Fruit fly (Drosophila melanogaster) whole organism, wandering third instar larva: ENCODE results near the gene Mbs.

Experiments used
- Abd-B ChIP-seq: fragments of >200 bp; optimal IDR thresholded peaks from 2 replicates; lab custom pipeline; 2017; ENCODE audit warnings: missing biosample characterization, missing genetic modification characterization
- CG32264 ChIP-seq: fragments of 200-800 bp; sonication (Bioruptor generic); optimal IDR thresholded peaks from 2 replicates; lab custom pipeline; 2016; ENCODE audit warnings: missing biosample characterization, missing genetic modification characterization
- CG9705 ChIP-seq: fragments of 200-800 bp; sonication (Bioruptor generic); optimal IDR thresholded peaks from 2 replicates; lab custom pipeline; 2018; ENCODE audit warnings: missing biosample characterization, mild to moderate bottlenecking, missing genetic modification characterization
- CrebA ChIP-seq: fragments of 200-800 bp; sonication (Bioruptor generic); optimal IDR thresholded peaks from 2 replicates; lab custom pipeline; 2016; ENCODE audit warnings: missing biosample characterization, mild to moderate bottlenecking, missing genetic modification characterization, borderline replicate concordance
- Dfd ChIP-seq: fragments of >200 bp; optimal IDR thresholded peaks from 2 replicates; lab custom pipeline; 2017; ENCODE audit warnings: missing biosample characterization, missing genetic modification characterization
- Dif ChIP-seq: fragments of 200-275, 200-300 bp; sonication (Bioruptor generic); optimal IDR thresholded peaks from 2 replicates; lab custom pipeline; 2018; ENCODE audit warnings: missing biosample characterization, missing genetic modification characterization; ENCODE audit not compliant: partially characterized antibody
- GATAd ChIP-seq: sonication (Bioruptor generic); optimal IDR thresholded peaks from 2 replicates; lab custom pipeline; 2016; ENCODE audit warnings: missing biosample characterization, missing genetic modification characterization
- HLH106 ChIP-seq: fragments of 200-800 bp; optimal IDR thresholded peaks from 3 replicates; lab custom pipeline; 2019; ENCODE audit warnings: missing biosample characterization, mild to moderate bottlenecking, missing genetic modification characterization, moderate library complexity
- Hnf4 ChIP-seq: fragments of 200-800 bp; sonication (Bioruptor generic); optimal IDR thresholded peaks from 2 replicates; lab custom pipeline; 2016; ENCODE audit warnings: missing biosample characterization, mild to moderate bottlenecking, missing genetic modification characterization
- Hr78 ChIP-seq: fragments of >200 bp; optimal IDR thresholded peaks from 2 replicates; lab custom pipeline; 2017; ENCODE audit warnings: missing biosample characterization, missing genetic modification characterization
- Hr83 ChIP-seq: fragments of 200-300 bp; sonication (Bioruptor generic); optimal IDR thresholded peaks from 2 replicates; lab custom pipeline; 2016; ENCODE audit warnings: missing biosample characterization, mild to moderate bottlenecking, missing genetic modification characterization, moderate library complexity; ENCODE audit not compliant: poor library complexity, severe bottlenecking
- Jra ChIP-seq: sonication (Bioruptor generic); optimal IDR thresholded peaks from 2 replicates; lab custom pipeline; 2016; ENCODE audit warnings: missing biosample characterization, missing genetic modification characterization
- Mio ChIP-seq: sonication (Bioruptor generic); optimal IDR thresholded peaks from 2 replicates; lab custom pipeline; 2016; ENCODE audit warnings: missing biosample characterization, missing genetic modification characterization
- Myc ChIP-seq: fragments of >200 bp; optimal IDR thresholded peaks from 2 replicates; lab custom pipeline; 2017
- N ChIP-seq: fragments of >200 bp; optimal IDR thresholded peaks from 2 replicates; lab custom pipeline; 2018; ENCODE audit warnings: missing biosample characterization, missing external identifiers, missing genetic modification characterization
- OdsH ChIP-seq: fragments of 200-800 bp; sonication (Bioruptor generic); optimal IDR thresholded peaks from 2 replicates; lab custom pipeline; 2016; ENCODE audit warnings: missing biosample characterization, mild to moderate bottlenecking, missing genetic modification characterization
- Rel ChIP-seq, 2 experiments: fragments of 200-800 bp; sonication (Bioruptor generic) in 1 of 2; optimal IDR thresholded peaks; 2 replicates in 1 of 2; 3 replicates in 1 of 2; lab custom pipeline; 2016 to 2019; ENCODE audit warnings: mild to moderate bottlenecking in 2 of 2, missing biosample characterization in 2 of 2, missing genetic modification characterization in 2 of 2, moderate library complexity in 1 of 2
- Sp1 ChIP-seq: fragments of 200-800 bp; sonication (Bioruptor generic); optimal IDR thresholded peaks from 3 replicates; lab custom pipeline; 2019; ENCODE audit warnings: missing biosample characterization, mild to moderate bottlenecking, missing genetic modification characterization, moderate library complexity
- Vsx2 ChIP-seq: fragments of 200-300, 225-300 bp; sonication (Bioruptor generic); optimal IDR thresholded peaks from 2 replicates; lab custom pipeline; 2018; ENCODE audit warnings: missing biosample characterization, missing genetic modification characterization; ENCODE audit not compliant: partially characterized antibody
- br ChIP-seq: fragments of 200-800 bp; sonication (Bioruptor generic); optimal IDR thresholded peaks from 2 replicates; lab custom pipeline; 2016; ENCODE audit warnings: missing biosample characterization, missing genetic modification characterization
- brk ChIP-seq: fragments of 200-800 bp; sonication (Bioruptor generic); optimal IDR thresholded peaks from 2 replicates; lab custom pipeline; 2016; ENCODE audit warnings: missing biosample characterization, mild to moderate bottlenecking, missing genetic modification characterization
- dl ChIP-seq, 2 experiments: fragments of 175-275, 200-275 bp in 1 of 2; fragments of 200-275 bp in 1 of 2; sonication (Bioruptor generic); optimal IDR thresholded peaks; lab custom pipeline; 2018; ENCODE audit warnings: mild to moderate bottlenecking in 2 of 2, missing biosample characterization in 2 of 2, missing genetic modification characterization in 2 of 2, moderate library complexity in 2 of 2; ENCODE audit not compliant: partially characterized antibody in 2 of 2, insufficient read depth in 1 of 2
- dmrt93B ChIP-seq: fragments of 200-800 bp; sonication (Bioruptor generic); optimal IDR thresholded peaks from 2 replicates; lab custom pipeline; 2018; ENCODE audit warnings: missing biosample characterization, mild to moderate bottlenecking, missing genetic modification characterization
- dsf ChIP-seq: sonication (Bioruptor generic); optimal IDR thresholded peaks from 2 replicates; lab custom pipeline; 2016; ENCODE audit warnings: missing biosample characterization, missing genetic modification characterization, borderline replicate concordance
- ey ChIP-seq: fragments of 200-800 bp; sonication (Bioruptor generic); optimal IDR thresholded peaks from 2 replicates; lab custom pipeline; 2016; ENCODE audit warnings: missing biosample characterization, missing genetic modification characterization
- foxo ChIP-seq, 2 experiments: fragments of 200-800 bp; sonication (Bioruptor generic); optimal IDR thresholded peaks; 2 replicates in 1 of 2; 3 replicates in 1 of 2; lab custom pipeline; 2016 to 2017; ENCODE audit warnings: missing biosample characterization in 2 of 2, missing genetic modification characterization in 2 of 2
- fru ChIP-seq: fragments of 200-800 bp; sonication (Bioruptor generic); optimal IDR thresholded peaks from 3 replicates; lab custom pipeline; 2016; ENCODE audit warnings: missing biosample characterization, mild to moderate bottlenecking, missing genetic modification characterization
- h ChIP-seq: fragments of 200-800 bp; sonication (Bioruptor generic); optimal IDR thresholded peaks from 3 replicates; lab custom pipeline; 2016; ENCODE audit warnings: missing biosample characterization, mild to moderate bottlenecking, missing genetic modification characterization
- jim ChIP-seq: fragments of 175-275, 200-325 bp; sonication (Bioruptor generic); optimal IDR thresholded peaks from 2 replicates; lab custom pipeline; 2016; ENCODE audit warnings: missing biosample characterization, mild to moderate bottlenecking, missing genetic modification characterization
- lola ChIP-seq: fragments of >200 bp; optimal IDR thresholded peaks from 2 replicates; lab custom pipeline; 2017; ENCODE audit warnings: missing biosample characterization, missing genetic modification characterization
- pan ChIP-seq: fragments of >200 bp; optimal IDR thresholded peaks from 2 replicates; lab custom pipeline; 2017
- psq ChIP-seq: fragments of 200-800 bp; sonication (Bioruptor generic); optimal IDR thresholded peaks from 3 replicates; lab custom pipeline; 2017; ENCODE audit warnings: missing biosample characterization, mild to moderate bottlenecking, missing genetic modification characterization, moderate library complexity
- rgr ChIP-seq: fragments of 200-800 bp; sonication (Bioruptor generic); optimal IDR thresholded peaks from 3 replicates; lab custom pipeline; 2016; ENCODE audit warnings: missing biosample characterization, mild to moderate bottlenecking, missing genetic modification characterization
- sage ChIP-seq: fragments of 200-800 bp; sonication (Bioruptor generic); optimal IDR thresholded peaks from 2 replicates; lab custom pipeline; 2016; ENCODE audit warnings: missing biosample characterization, mild to moderate bottlenecking, missing genetic modification characterization
- sv ChIP-seq: fragments of 200-800 bp; sonication (Bioruptor generic); optimal IDR thresholded peaks from 3 replicates; lab custom pipeline; 2016; ENCODE audit warnings: missing biosample characterization, missing genetic modification characterization
- tai ChIP-seq: sonication (Bioruptor generic); optimal IDR thresholded peaks from 2 replicates; lab custom pipeline; 2016; ENCODE audit warnings: missing biosample characterization, missing genetic modification characterization
- usp ChIP-seq: fragments of >200 bp; optimal IDR thresholded peaks from 2 replicates; lab custom pipeline; 2017; ENCODE audit warnings: missing biosample characterization, missing genetic modification characterization
- woc ChIP-seq: sonication (Bioruptor generic); optimal IDR thresholded peaks from 2 replicates; lab custom pipeline; 2016; ENCODE audit warnings: missing biosample characterization, mild to moderate bottlenecking, missing genetic modification characterization

The Mbs gene

DNA sequence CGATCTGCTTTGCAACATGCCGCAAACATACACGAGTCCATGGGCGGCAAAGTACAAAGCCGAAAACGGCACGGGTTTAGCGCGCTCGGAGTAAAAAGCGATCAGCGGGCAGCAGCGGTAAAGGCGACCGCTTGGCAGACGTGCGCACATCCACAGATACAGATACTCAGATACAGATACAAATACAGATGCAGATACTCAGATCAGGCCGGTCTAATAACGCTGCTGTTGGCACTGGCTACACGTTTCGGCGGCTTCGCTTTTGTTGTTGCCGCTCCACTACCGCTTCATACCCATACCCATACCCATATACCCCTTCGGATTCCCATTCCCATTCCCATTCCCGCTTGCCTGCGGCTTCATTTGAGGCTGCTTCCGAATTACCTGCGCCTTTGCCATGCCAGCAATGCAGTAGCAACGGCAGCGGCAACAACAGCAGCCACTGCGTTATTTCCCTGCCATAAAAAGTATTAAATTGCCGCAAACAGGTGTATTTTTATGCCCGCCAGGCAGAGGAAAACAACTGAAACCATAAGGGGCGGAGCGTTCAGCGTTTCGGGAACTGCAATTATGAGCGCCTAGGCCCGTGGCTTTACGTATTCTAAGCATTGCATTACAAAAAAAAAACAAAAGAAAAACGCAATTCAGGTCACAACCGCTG, 26.6 kb upstream of the Mbs start:
- TF ChIP-seq Hr83 (GFP tag; lab: Kevin White, UChicago) = no peak
- no peak for TF ChIP-seq dsf (GFP tag; lab: Kevin White, UChicago)
- no peak for TF ChIP-seq dl (GFP tag; optimal IDR thresholded peaks at IDR 0.05; lab: Kevin White, UChicago; ENCODE audit: insufficient read depth in 1 of 2, partially characterized antibody in 2 of 2)

DNA sequence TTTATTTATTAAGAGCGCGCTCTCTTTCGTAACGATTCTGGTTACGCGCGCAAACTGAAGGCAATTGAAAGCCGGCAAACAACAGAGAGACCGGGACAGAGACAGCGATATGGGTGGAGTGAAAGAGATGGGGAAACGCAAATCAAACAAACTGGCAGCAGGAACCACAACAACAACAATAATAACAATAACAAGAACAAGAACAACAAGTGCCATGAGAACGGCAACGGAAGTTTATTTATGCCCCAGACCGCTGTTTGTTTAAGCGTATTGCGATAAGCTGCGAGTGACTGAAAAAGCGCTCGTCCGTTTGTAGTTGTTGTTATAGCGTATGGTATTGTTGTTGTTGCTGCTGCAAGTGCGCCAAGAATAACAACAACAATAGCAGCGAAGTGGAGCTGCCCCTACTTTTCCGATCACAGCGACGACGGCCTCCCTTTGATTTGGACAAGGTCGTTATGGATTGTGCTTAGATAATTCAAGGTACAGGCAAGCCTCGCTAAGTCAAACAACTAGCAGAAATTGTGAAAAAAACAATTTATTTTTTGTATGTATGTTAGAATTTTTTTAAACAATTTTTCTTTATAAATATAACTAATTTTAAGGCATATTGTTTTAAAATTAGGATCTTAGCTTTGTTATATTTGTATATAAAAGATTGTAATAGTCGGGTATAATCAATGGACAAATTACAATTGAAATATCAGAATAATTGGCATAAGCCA, 25.5 kb upstream of the Mbs start:
- TF ChIP-seq CrebA (GFP tag; lab: Kevin White, UChicago) (no peak), HLH106 (peak; percentile 0), dmrt93B (peak; percentile 32), OdsH (GFP tag; lab: Kevin White, UChicago) (peak; percentile 39), Abd-B (GFP tag; lab: Kevin White, UChicago) (no peak), Mio (GFP tag; lab: Kevin White, UChicago) (no peak), usp (GFP tag; lab: Kevin White, UChicago) (no peak), Vsx2 (no peak), sage (no peak), CG9705 (GFP tag; lab: Kevin White, UChicago) (peak; percentile 1), Dif (GFP tag; lab: Kevin White, UChicago) (no peak), Dfd (GFP tag; lab: Kevin White, UChicago) (no peak), Hr83 (GFP tag; lab: Kevin White, UChicago) (peak; percentile 22), brk (GFP tag; lab: Kevin White, UChicago) (no peak), psq (GFP tag; lab: Kevin White, UChicago) (peak; percentile 25), Hnf4 (GFP tag; lab: Kevin White, UChicago) (peak; percentile 40), br (GFP tag; lab: Kevin White, UChicago) (peak; percentile 51), N (GFP tag; lab: Kevin White, UChicago) (no peak), GATAd (GFP tag; lab: Kevin White, UChicago) (no peak), dsf (GFP tag; lab: Kevin White, UChicago) (no peak), tai (GFP tag; lab: Kevin White, UChicago) (no peak), h (peak; percentile 51), foxo (GFP tag; optimal IDR thresholded peaks at IDR 0.05; lab: Kevin White, UChicago) (peak in 1 of 2 experiments; percentile 25), Rel (GFP tag; optimal IDR thresholded peaks at IDR 0.05; lab: Kevin White, UChicago) (no peak), Rel (tag; optimal IDR thresholded peaks at IDR 0.05; lab: Kevin White, UChicago) (no peak), jim (GFP tag; lab: Kevin White, UChicago) (peak; percentile 29), Myc (no peak), Hr78 (GFP tag; lab: Kevin White, UChicago) (no peak), woc (no peak), ey (no peak), dl (GFP tag; optimal IDR thresholded peaks at IDR 0.05; lab: Kevin White, UChicago; ENCODE audit: insufficient read depth in 1 of 2, partially characterized antibody in 2 of 2) (no peak), pan (lab: Kevin White, UChicago) (no peak), rgr (GFP tag; lab: Kevin White, UChicago) (peak; percentile 60), fru (GFP tag; lab: Kevin White, UChicago) (peak; percentile 23), Sp1 (peak; percentile 33), Jra (no peak), CG32264 (GFP tag; lab: Kevin White, UChicago) (no peak), lola (GFP tag; lab: Kevin White, UChicago) (no peak), sv (peak; percentile 15)
